Fruit fly (Drosophila melanogaster) whole organism, embryonic: ENCODE results near the gene CG5359.

Experiments used
- C15 ChIP-seq: fragments of 200-800 bp; sonication (Bioruptor generic); IDR thresholded peaks from 3 replicates; pipeline ENCODE4 v1.3.6; 2022; ENCODE audit warnings: missing biosample characterization, missing genetic modification characterization
- CG11456 ChIP-seq: fragments of 200-800 bp; sonication (Bioruptor generic); IDR thresholded peaks from 3 replicates; pipeline ENCODE4 v1.3.6; 2022; ENCODE audit warnings: missing biosample characterization, missing genetic modification characterization
- CG12219 ChIP-seq: fragments of 200-800 bp; sonication (Bioruptor generic); optimal IDR thresholded peaks from 3 replicates; lab custom pipeline; 2018; ENCODE audit warnings: missing biosample characterization, mild to moderate bottlenecking, missing genetic modification characterization
- CG13287 ChIP-seq: fragments of 200-800 bp; sonication (Bioruptor generic); IDR thresholded peaks from 2 replicates; pipeline ENCODE4 v1.3.6; 2022; ENCODE audit warnings: missing biosample characterization, missing genetic modification characterization; ENCODE audit not compliant: partially characterized antibody
- CG13424 ChIP-seq: fragments of 200-800 bp; sonication (Bioruptor generic); optimal IDR thresholded peaks from 2 replicates; lab custom pipeline; 2019; ENCODE audit warnings: missing biosample characterization, mild to moderate bottlenecking, missing genetic modification characterization, moderate library complexity
- CG14860 ChIP-seq: fragments of 200-800 bp; sonication (Bioruptor generic); IDR thresholded peaks from 3 replicates; pipeline ENCODE4 v1.3.6; 2022; ENCODE audit warnings: missing biosample characterization, missing genetic modification characterization; ENCODE audit not compliant: partially characterized antibody
- CG18476 ChIP-seq: fragments of 200-800 bp; sonication (Bioruptor generic); optimal IDR thresholded peaks from 2 replicates; lab custom pipeline; 2016; ENCODE audit warnings: missing biosample characterization, mild to moderate bottlenecking, missing genetic modification characterization
- CG31365 ChIP-seq: fragments of 200-800 bp; sonication (Bioruptor generic); optimal IDR thresholded peaks from 2 replicates; lab custom pipeline; 2018; ENCODE audit warnings: missing biosample characterization, mild to moderate bottlenecking, missing genetic modification characterization
- CG34224 ChIP-seq: fragments of 200-800 bp; sonication (Bioruptor generic); IDR thresholded peaks from 3 replicates; pipeline ENCODE4 v1.3.6; 2022; ENCODE audit warnings: missing biosample characterization, missing genetic modification characterization; ENCODE audit not compliant: partially characterized antibody
- CG43689 ChIP-seq: fragments of 200-800 bp; sonication (Bioruptor generic); IDR thresholded peaks from 2 replicates; pipeline ENCODE4 v1.3.6; 2022; ENCODE audit warnings: missing biosample characterization, missing genetic modification characterization
- CG7839 ChIP-seq: fragments of 200-800 bp; sonication (Bioruptor generic); optimal IDR thresholded peaks from 3 replicates; lab custom pipeline; 2018; ENCODE audit warnings: missing biosample characterization, mild to moderate bottlenecking, missing genetic modification characterization, moderate library complexity
- CG8765 ChIP-seq: fragments of 200-800 bp; sonication (Bioruptor generic); IDR thresholded peaks from 2 replicates; pipeline ENCODE4 v1.3.6; 2022; ENCODE audit warnings: missing biosample characterization, missing genetic modification characterization
- CG9932 ChIP-seq: fragments of 200-800 bp; sonication (Bioruptor generic); IDR thresholded peaks from 2 replicates; pipeline ENCODE4 v1.3.6; 2022; ENCODE audit warnings: missing biosample characterization, missing genetic modification characterization
- Camta ChIP-seq: fragments of 200-800 bp; sonication (Bioruptor generic); optimal IDR thresholded peaks from 2 replicates; lab custom pipeline; 2016; ENCODE audit warnings: missing biosample characterization, missing genetic modification characterization
- Deaf1 ChIP-seq: fragments of 200-800 bp; optimal IDR thresholded peaks from 3 replicates; lab custom pipeline; 2019; ENCODE audit warnings: missing biosample characterization, mild to moderate bottlenecking, missing genetic modification characterization, moderate library complexity
- Dll ChIP-seq: fragments of 200-800 bp; sonication (Bioruptor generic); IDR thresholded peaks from 4 replicates; pipeline ENCODE4 v1.3.6; 2022; ENCODE audit warnings: missing biosample characterization, missing genetic modification characterization; ENCODE audit not compliant: partially characterized antibody
- E2f2 ChIP-seq: fragments of 200-800 bp; sonication (Bioruptor generic); IDR thresholded peaks from 2 replicates; pipeline ENCODE4 v1.3.6; 2022; ENCODE audit warnings: missing biosample characterization, missing genetic modification characterization
- Ets65A ChIP-seq: fragments of 200-800 bp; sonication (Bioruptor generic); peaks from one replicate; lab custom pipeline; 2016; ENCODE audit warnings: missing biosample characterization, missing genetic modification characterization
- Ets97D ChIP-seq: fragments of 200-800 bp; sonication (Bioruptor generic); optimal IDR thresholded peaks from 3 replicates; lab custom pipeline; 2016; ENCODE audit warnings: missing biosample characterization, missing genetic modification characterization
- H2.0 ChIP-seq: fragments of 200-800 bp; sonication (Bioruptor generic); IDR thresholded peaks from 2 replicates; pipeline ENCODE4 v1.3.6; 2022; ENCODE audit warnings: missing biosample characterization, missing genetic modification characterization
- Hr51 ChIP-seq, 2 experiments: fragments of 200-800 bp; sonication (Bioruptor generic); optimal IDR thresholded peaks; 2 replicates in 1 of 2; 3 replicates in 1 of 2; lab custom pipeline; 2016 to 2018; ENCODE audit warnings: missing biosample characterization in 2 of 2, missing genetic modification characterization in 2 of 2, mild to moderate bottlenecking in 1 of 2, moderate library complexity in 1 of 2
- Mrtf ChIP-seq: fragments of 200-800 bp; sonication (Bioruptor generic); IDR thresholded peaks from 3 replicates; pipeline ENCODE4 v1.3.6; 2022; ENCODE audit warnings: missing biosample characterization, missing genetic modification characterization
- NK7.1 ChIP-seq: fragments of 200-800 bp; sonication (Bioruptor generic); optimal IDR thresholded peaks from 3 replicates; lab custom pipeline; 2016; ENCODE audit warnings: missing biosample characterization, missing genetic modification characterization
- NfI ChIP-seq: fragments of 200-800 bp; sonication (Bioruptor generic); optimal IDR thresholded peaks from 3 replicates; lab custom pipeline; 2018; ENCODE audit warnings: missing biosample characterization, mild to moderate bottlenecking, missing genetic modification characterization, moderate library complexity
- ash1 ChIP-seq: fragments of 200-800 bp; sonication (Bioruptor generic); optimal IDR thresholded peaks from 2 replicates; lab custom pipeline; 2018; ENCODE audit warnings: missing biosample characterization, mild to moderate bottlenecking, missing genetic modification characterization
- btn ChIP-seq: fragments of 200-800 bp; sonication (Bioruptor generic); optimal IDR thresholded peaks from 2 replicates; lab custom pipeline; 2016; ENCODE audit warnings: missing biosample characterization, missing genetic modification characterization
- croc ChIP-seq: fragments of 200-800 bp; sonication (Bioruptor generic); conservative IDR thresholded peaks from 3 replicates; pipeline ENCODE4 v1.3.6; 2022; ENCODE audit warnings: missing biosample characterization, missing genetic modification characterization
- da ChIP-seq: fragments of 200-800 bp; sonication (Bioruptor generic); optimal IDR thresholded peaks from 2 replicates; lab custom pipeline; 2016; ENCODE audit warnings: missing biosample characterization, missing genetic modification characterization
- dpn ChIP-seq, 2 experiments: fragments of 200-800 bp; sonication (Bioruptor generic); optimal IDR thresholded peaks; 3 replicates each; lab custom pipeline; 2016; ENCODE audit warnings: missing biosample characterization in 2 of 2, missing genetic modification characterization in 2 of 2
- ham ChIP-seq: fragments of 200-800 bp; sonication (Bioruptor generic); IDR thresholded peaks from 2 replicates; pipeline ENCODE4 v1.3.6; 2022; ENCODE audit warnings: missing biosample characterization, missing genetic modification characterization
- klu ChIP-seq: fragments of 200-800 bp; sonication (Bioruptor generic); IDR thresholded peaks from 2 replicates; pipeline ENCODE4 v1.3.6; 2022; ENCODE audit warnings: missing biosample characterization, missing genetic modification characterization
- lilli ChIP-seq: fragments of 200-800 bp; sonication (Bioruptor generic); optimal IDR thresholded peaks from 3 replicates; lab custom pipeline; 2016; ENCODE audit warnings: missing biosample characterization, missing genetic modification characterization
- lola ChIP-seq, 3 experiments: fragments of >200 bp in 2 of 3; fragments of 200-800 bp in 1 of 3; sonication (Bioruptor generic) in 1 of 3; optimal IDR thresholded peaks; 2 replicates each; lab custom pipeline; 2017 to 2019; ENCODE audit warnings: missing biosample characterization in 3 of 3, missing genetic modification characterization in 3 of 3, mild to moderate bottlenecking in 1 of 3, moderate library complexity in 1 of 3
- mld ChIP-seq: fragments of 200-800 bp; sonication (Bioruptor generic); IDR thresholded peaks from 3 replicates; pipeline ENCODE4 v1.3.6; 2022; ENCODE audit warnings: missing biosample characterization, missing genetic modification characterization; ENCODE audit not compliant: partially characterized antibody
- nerfin-1 ChIP-seq: fragments of 200-800 bp; sonication (Bioruptor generic); optimal IDR thresholded peaks from 3 replicates; lab custom pipeline; 2019; ENCODE audit warnings: missing biosample characterization, mild to moderate bottlenecking, missing genetic modification characterization, moderate library complexity
- phol ChIP-seq: fragments of 200-800 bp; sonication (Bioruptor generic); optimal IDR thresholded peaks from 3 replicates; lab custom pipeline; 2018; ENCODE audit warnings: missing biosample characterization, mild to moderate bottlenecking, missing genetic modification characterization, moderate library complexity
- sc ChIP-seq, 3 experiments: fragments of >200 bp in 2 of 3; fragments of 200-800 bp in 1 of 3; sonication (Bioruptor generic) in 1 of 3; optimal IDR thresholded peaks; 2 replicates in 2 of 3; 3 replicates in 1 of 3; lab custom pipeline; 2017; ENCODE audit warnings: mild to moderate bottlenecking in 1 of 3, missing biosample characterization in 1 of 3, missing genetic modification characterization in 1 of 3, missing genetic modification reagents in 1 of 3
- sd ChIP-seq: fragments of 200-800 bp; sonication (Bioruptor generic); optimal IDR thresholded peaks from 3 replicates; lab custom pipeline; 2018; ENCODE audit warnings: missing biosample characterization, mild to moderate bottlenecking, missing genetic modification characterization, moderate library complexity
- sna ChIP-seq: fragments of 200-800 bp; sonication (Bioruptor generic); IDR thresholded peaks from 2 replicates; pipeline ENCODE4 v1.3.6; 2022; ENCODE audit warnings: missing biosample characterization, missing genetic modification characterization; ENCODE audit not compliant: partially characterized antibody
- sqz ChIP-seq: fragments of 200-800 bp; sonication (Bioruptor generic); optimal IDR thresholded peaks from 3 replicates; lab custom pipeline; 2018; ENCODE audit warnings: missing biosample characterization, mild to moderate bottlenecking, missing genetic modification characterization
- tap ChIP-seq: fragments of 200-800 bp; optimal IDR thresholded peaks from 3 replicates; lab custom pipeline; 2019; ENCODE audit warnings: missing biosample characterization, mild to moderate bottlenecking, missing genetic modification characterization, moderate library complexity
- tio ChIP-seq: fragments of 200-800 bp; sonication (Bioruptor generic); optimal IDR thresholded peaks from 2 replicates; lab custom pipeline; 2017; ENCODE audit warnings: missing biosample characterization, missing genetic modification characterization, inconsistent platforms
- tll ChIP-seq, 2 experiments: fragments of 200-800 bp in 1 of 2; fragments of >200 bp in 1 of 2; sonication (Bioruptor generic) in 1 of 2; optimal IDR thresholded peaks; 2 replicates each; lab custom pipeline; 2017 to 2019; ENCODE audit warnings: missing biosample characterization in 2 of 2, missing genetic modification characterization in 2 of 2, mild to moderate bottlenecking in 1 of 2, moderate library complexity in 1 of 2
- trem ChIP-seq: fragments of 200-800 bp; optimal IDR thresholded peaks from 3 replicates; lab custom pipeline; 2019; ENCODE audit warnings: missing biosample characterization, mild to moderate bottlenecking, missing genetic modification characterization, moderate library complexity
- trh ChIP-seq: fragments of 200-800 bp; sonication (Bioruptor generic); optimal IDR thresholded peaks from 2 replicates; lab custom pipeline; 2016; ENCODE audit warnings: missing biosample characterization, missing genetic modification characterization
- tx ChIP-seq: fragments of 200-800 bp; sonication (Bioruptor generic); optimal IDR thresholded peaks from 2 replicates; lab custom pipeline; 2016; ENCODE audit warnings: missing biosample characterization, missing genetic modification characterization
- vnd ChIP-seq: fragments of 200-800 bp; sonication (Bioruptor generic); IDR thresholded peaks from 3 replicates; pipeline ENCODE4 v1.3.6; 2022; ENCODE audit warnings: missing biosample characterization, missing genetic modification characterization; ENCODE audit not compliant: partially characterized antibody
- wdn ChIP-seq: fragments of 200-800 bp; sonication (Bioruptor generic); IDR thresholded peaks from 2 replicates; pipeline ENCODE4 v1.3.6; 2022; ENCODE audit warnings: missing biosample characterization, missing genetic modification characterization
- zen ChIP-seq: fragments of 200-800 bp; sonication (Bioruptor generic); optimal IDR thresholded peaks from 3 replicates; lab custom pipeline; 2018; ENCODE audit warnings: missing biosample characterization, mild to moderate bottlenecking, missing genetic modification characterization, moderate library complexity

The CG5359 gene

DNA sequence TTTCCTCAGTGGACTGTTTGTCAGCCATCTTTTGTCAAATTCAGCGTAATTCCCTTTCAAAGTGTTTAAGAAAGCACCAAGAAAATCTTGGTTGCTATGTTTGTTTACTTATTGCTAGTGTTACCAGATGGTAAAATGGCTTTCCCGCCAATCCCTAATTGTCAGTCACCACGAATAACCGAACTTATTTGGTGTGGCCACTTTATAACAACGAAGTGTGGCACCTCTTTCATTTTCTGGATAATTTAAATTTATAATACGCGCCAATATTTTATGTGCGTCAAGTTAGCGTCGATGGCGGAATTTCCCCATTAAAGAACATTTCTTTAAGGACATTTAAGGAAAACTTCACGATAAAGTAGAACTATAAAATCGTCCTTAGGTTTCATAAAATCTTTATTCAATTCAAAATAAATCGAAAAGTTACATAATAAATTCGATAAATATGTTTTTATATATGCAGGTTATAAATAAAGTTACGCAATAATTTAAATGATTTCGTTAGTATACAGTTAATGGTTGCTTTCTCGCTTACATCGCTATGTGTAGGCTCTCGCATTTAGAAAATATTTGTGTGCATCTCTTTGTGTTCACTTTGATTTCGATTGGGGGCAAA is at the start of gene CG5359 (continued):
- TF ChIP-seq tio (GFP tag; lab: Kevin White, UChicago) (no peak), NfI (no peak), CG34224 (GFP tag; lab: Robert Waterston, UW) (no peak), NK7.1 (GFP tag; lab: Kevin White, UChicago) (no peak), ham (GFP tag; lab: Robert Waterston, UW) (no peak), CG18476 (GFP tag; lab: Kevin White, UChicago) (no peak), CG31365 (tag; lab: Kevin White, UChicago) (no peak), CG12219 (GFP tag; lab: Kevin White, UChicago) (no peak), sd (tag; lab: Kevin White, UChicago) (no peak), wdn (GFP tag; lab: Robert Waterston, UW) (no peak), croc (GFP tag; lab: Robert Waterston, UW) (no peak), CG43689 (GFP tag; lab: Robert Waterston, UW) (no peak), da (GFP tag; lab: Kevin White, UChicago) (no peak), trh (no peak), CG7839 (no peak), Mrtf (GFP tag; lab: Robert Waterston, UW) (no peak), CG9932 (GFP tag; lab: Robert Waterston, UW) (no peak), btn (GFP tag; lab: Kevin White, UChicago) (no peak), Camta (GFP tag; lab: Kevin White, UChicago) (no peak), Deaf1 (no peak), CG13424 (no peak), mld (GFP tag; lab: Robert Waterston, UW) (no peak), lilli (GFP tag; lab: Kevin White, UChicago) (no peak), Ets65A (GFP tag; lab: Kevin White, UChicago) (peak; percentile 48), sc (optimal IDR thresholded peaks at IDR 0.05; lab: Kevin White, UChicago) (no peak), sc (GFP tag; optimal IDR thresholded peaks at IDR 0.05; lab: Kevin White, UChicago) (no peak), sqz (no peak), vnd (GFP tag; lab: Robert Waterston, UW) (no peak), H2.0 (GFP tag; lab: Robert Waterston, UW) (no peak), lola (GFP tag; optimal IDR thresholded peaks at IDR 0.05; lab: Kevin White, UChicago) (no peak), CG11456 (no peak), tll (GFP tag; optimal IDR thresholded peaks at IDR 0.05; lab: Kevin White, UChicago) (no peak), ash1 (no peak), CG13287 (peak; percentile 28; the same call in 1 of the 2 replicates), nerfin-1 (tag; lab: Kevin White, UChicago) (no peak), tap (tag; lab: Kevin White, UChicago) (no peak), trem (tag; lab: Kevin White, UChicago) (peak; percentile 62), sna (no peak), Dll (GFP tag; lab: Robert Waterston, UW) (0 out of 4 replicates have a peak, but pooled peaks have one; percentile 32), E2f2 (GFP tag; lab: Robert Waterston, UW) (peak; percentile 95), CG14860 (GFP tag; lab: Robert Waterston, UW) (no peak), C15 (GFP tag; lab: Robert Waterston, UW) (no peak), tx (GFP tag; lab: Kevin White, UChicago) (no peak), zen (tag; lab: Kevin White, UChicago) (peak; percentile 16), Ets97D (GFP tag; lab: Kevin White, UChicago) (peak; percentile 73), phol (tag; lab: Kevin White, UChicago) (peak; percentile 28), dpn (GFP tag; optimal IDR thresholded peaks at IDR 0.05; lab: Kevin White, UChicago) (no peak), CG8765 (GFP tag; lab: Robert Waterston, UW) (no peak), Hr51 (GFP tag; optimal IDR thresholded peaks at IDR 0.05; lab: Kevin White, UChicago) (no peak), klu (no peak)
